Worm (Caenorhabditis elegans) whole organism, midembryonic: Measurements from ENCODE around the gene D2024.4.

Experiments
- T22C8.4 ChIP-seq: fragments of 200-800 bp; sonication (Bioruptor generic); IDR thresholded peaks from 2 replicates; pipeline ENCODE4 v1.3.6; 2022; ENCODE audit warnings: missing genetic modification characterization, missing compliant biosample characterization
- cog-1 ChIP-seq: sonication (generic microtip); optimal IDR thresholded peaks from 2 replicates; lab custom pipeline; 2016; ENCODE audit warnings: missing genetic modification characterization, missing compliant biosample characterization
- flt-1 ChIP-seq: fragments of 200-800 bp; sonication (Bioruptor generic); IDR thresholded peaks from 2 replicates; pipeline ENCODE4 v1.3.6; 2022; ENCODE audit warnings: missing genetic modification characterization, missing compliant biosample characterization
- klf-2 ChIP-seq: fragments of 200-800 bp; sonication (Bioruptor generic); conservative IDR thresholded peaks from 2 replicates; pipeline ENCODE4 v1.3.6; 2022; ENCODE audit warnings: missing genetic modification reagents, missing genetic modification characterization, missing compliant biosample characterization
- med-1 ChIP-seq: sonication (generic microtip); optimal IDR thresholded peaks from 2 replicates; lab custom pipeline; 2017; ENCODE audit warnings: missing genetic modification characterization, mild to moderate bottlenecking, missing compliant biosample characterization, antibody characterized with exemption, missing genetic modification reagents; ENCODE audit not compliant: insufficient read depth
- ref-1 ChIP-seq: fragments of 200-800 bp; sonication (Bioruptor generic); conservative IDR thresholded peaks from 2 replicates; pipeline ENCODE4 v1.3.6; 2022; ENCODE audit warnings: missing genetic modification reagents, missing genetic modification characterization, missing compliant biosample characterization
- tab-1 ChIP-seq: fragments of 200-800 bp; sonication (Bioruptor generic); IDR thresholded peaks from 2 replicates; pipeline ENCODE4 v1.3.6; 2022; ENCODE audit warnings: missing genetic modification characterization, missing compliant biosample characterization
- ztf-23 ChIP-seq: fragments of 200-800 bp; sonication (Bioruptor generic); IDR thresholded peaks from 2 replicates; pipeline ENCODE4 v1.3.6; 2022; ENCODE audit warnings: missing genetic modification reagents, missing genetic modification characterization, missing compliant biosample characterization
- ztf-29 ChIP-seq: fragments of 200-800 bp; sonication (Bioruptor generic); IDR thresholded peaks from 2 replicates; pipeline ENCODE4 v1.3.6; 2022; ENCODE audit warnings: missing genetic modification reagents, missing genetic modification characterization, missing compliant biosample characterization

Gene D2024.4

ce11 chrIV:7260587-7260986 is 29.6 kb downstream of the D2024.4 start, which contains the start of gene C06E4.3:
Gene C06E4.3 (plus strand): TSS chrIV:7260875.
- TF ChIP-seq ref-1 (GFP tag; lab: Robert Waterston, UW) (no peak), klf-2 (GFP tag; lab: Robert Waterston, UW) (no peak), cog-1 (tag; lab: Kevin White, UChicago) (no peak), T22C8.4 (GFP tag; lab: Robert Waterston, UW) (no peak), tab-1 (GFP tag; lab: Robert Waterston, UW) (no peak), ztf-23 (GFP tag; lab: Robert Waterston, UW) (no peak), ztf-29 (GFP tag; lab: Robert Waterston, UW) (no peak), med-1 (GFP tag; lab: Kevin White, UChicago) (no peak), flt-1 (GFP tag; lab: Robert Waterston, UW) (no peak)

DNA sequence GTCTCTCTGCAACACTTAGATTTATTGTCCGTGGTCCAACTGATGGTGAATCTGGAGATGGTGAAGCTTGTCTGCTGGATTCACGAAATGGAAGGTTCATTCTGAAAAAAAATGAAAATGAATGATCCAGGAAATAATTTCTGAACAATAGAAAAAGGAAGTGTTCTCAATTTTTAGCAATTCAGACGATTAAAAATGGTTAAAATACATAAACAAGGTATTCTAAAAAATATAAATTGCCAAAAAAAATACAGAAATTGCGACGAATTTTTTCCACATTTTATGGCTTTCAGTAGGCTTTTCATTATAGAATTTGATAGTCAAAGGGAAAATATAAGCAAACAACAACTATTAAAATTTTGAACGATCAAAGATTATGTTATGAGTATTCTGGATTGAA is 32.1 kb downstream of the D2024.4 start, which contains the start of gene glb-2:
TSS of gene glb-2 (minus strand) at position 101 of the 400 bp plus-strand sequence.
- TF ChIP-seq ztf-23 (GFP tag; lab: Robert Waterston, UW) (no peak), flt-1 (GFP tag; lab: Robert Waterston, UW) (no peak), tab-1 (GFP tag; lab: Robert Waterston, UW) (no peak)

ce11 chrIV:7274969-7275548 is 44.0 kb downstream of the D2024.4 start:
- TF ChIP-seq flt-1 (GFP tag; lab: Robert Waterston, UW) (no peak), klf-2 (GFP tag; lab: Robert Waterston, UW) (no peak), tab-1 (GFP tag; lab: Robert Waterston, UW) (no peak), T22C8.4 (GFP tag; lab: Robert Waterston, UW) (no peak), cog-1 (tag; lab: Kevin White, UChicago) (no peak), ref-1 (GFP tag; lab: Robert Waterston, UW) (no peak), ztf-29 (GFP tag; lab: Robert Waterston, UW) (no peak), med-1 (GFP tag; lab: Kevin White, UChicago) (no peak), ztf-23 (GFP tag; lab: Robert Waterston, UW) (no peak)

- TF ChIP-seq med-1 (GFP tag; lab: Kevin White, UChicago) (no peak), flt-1 (GFP tag; lab: Robert Waterston, UW) (no peak), T22C8.4 (GFP tag; lab: Robert Waterston, UW) (no peak), tab-1 (GFP tag; lab: Robert Waterston, UW) (no peak), cog-1 (tag; lab: Kevin White, UChicago) (no peak), ztf-23 (GFP tag; lab: Robert Waterston, UW) (no peak), ref-1 (GFP tag; lab: Robert Waterston, UW) (no peak), klf-2 (GFP tag; lab: Robert Waterston, UW) (no peak), ztf-29 (GFP tag; lab: Robert Waterston, UW) (no peak)
Observed at ce11 chrIV:7276661-7277060, 45.6 kb downstream of the D2024.4 start, which contains the start of gene C06E4.2. Gene C06E4.2 (plus strand): TSS chrIV:7276961.
